Fruit fly (Drosophila melanogaster) whole organism, prepupa: Measurements from ENCODE around the gene CG32032.

ENCODE experiments used
- Blimp-1 ChIP-seq: fragments of 200-800 bp; sonication (Bioruptor generic); optimal IDR thresholded peaks from 3 replicates; lab custom pipeline; 2017; ENCODE audit warnings: missing biosample characterization, missing genetic modification characterization, mild to moderate bottlenecking, moderate library complexity, missing genetic modification reagents
- CG10631 ChIP-seq: fragments of 200-800 bp; sonication (Bioruptor generic); optimal IDR thresholded peaks from 2 replicates; lab custom pipeline; 2016; ENCODE audit warnings: missing biosample characterization, missing genetic modification characterization
- CG10669 ChIP-seq: fragments of 200-800 bp; sonication (Bioruptor generic); optimal IDR thresholded peaks from 3 replicates; lab custom pipeline; 2018; ENCODE audit warnings: missing biosample characterization, mild to moderate bottlenecking, missing genetic modification characterization, moderate library complexity
- CG11294 ChIP-seq: fragments of 200-800 bp; sonication (Bioruptor generic); IDR thresholded peaks from 2 replicates; pipeline ENCODE4 v1.3.6; 2022; ENCODE audit warnings: missing biosample characterization, missing genetic modification characterization
- CG11762 ChIP-seq: fragments of 200-800 bp; sonication (Bioruptor generic); optimal IDR thresholded peaks from 3 replicates; lab custom pipeline; 2016; ENCODE audit warnings: missing biosample characterization, missing genetic modification characterization; ENCODE audit not compliant: insufficient read depth
- CG15336 ChIP-seq: fragments of 200-800 bp; sonication (Bioruptor generic); IDR thresholded peaks from 2 replicates; pipeline ENCODE4 v1.3.6; 2022; ENCODE audit warnings: missing biosample characterization, missing genetic modification characterization
- CG1621 ChIP-seq: fragments of 200-800 bp; sonication (Bioruptor generic); optimal IDR thresholded peaks from 3 replicates; lab custom pipeline; 2018; ENCODE audit warnings: missing biosample characterization, mild to moderate bottlenecking, missing genetic modification characterization
- CG16779 ChIP-seq: fragments of 200-800 bp; sonication (Bioruptor generic); optimal IDR thresholded peaks from 3 replicates; lab custom pipeline; 2017; ENCODE audit warnings: missing biosample characterization, mild to moderate bottlenecking, missing genetic modification characterization
- CG3032 ChIP-seq: fragments of 200-800 bp; optimal IDR thresholded peaks from 2 replicates; lab custom pipeline; 2019; ENCODE audit warnings: missing biosample characterization, mild to moderate bottlenecking, missing genetic modification characterization, moderate library complexity
- CG31627 ChIP-seq: fragments of 200-800 bp; sonication (Bioruptor generic); optimal IDR thresholded peaks from 3 replicates; lab custom pipeline; 2016; ENCODE audit warnings: missing biosample characterization, missing genetic modification characterization
- CG32006 ChIP-seq: fragments of 200-800 bp; sonication (Bioruptor generic); optimal IDR thresholded peaks from 3 replicates; lab custom pipeline; 2017; ENCODE audit warnings: missing biosample characterization, mild to moderate bottlenecking, missing genetic modification characterization
- CG34406 ChIP-seq: fragments of 200-800 bp; sonication (Bioruptor generic); optimal IDR thresholded peaks from 3 replicates; lab custom pipeline; 2016; ENCODE audit warnings: missing biosample characterization, missing genetic modification characterization
- CG4318 ChIP-seq: fragments of 200-800 bp; sonication (Bioruptor generic); optimal IDR thresholded peaks from 3 replicates; lab custom pipeline; 2017; ENCODE audit warnings: missing biosample characterization, mild to moderate bottlenecking, missing genetic modification characterization
- CG6163 ChIP-seq: fragments of 200-800 bp; sonication (Bioruptor generic); IDR thresholded peaks from 3 replicates; pipeline ENCODE4 v1.3.6; 2022; ENCODE audit warnings: missing biosample characterization, missing genetic modification characterization
- CG6276 ChIP-seq: fragments of 200-800 bp; sonication (Bioruptor generic); optimal IDR thresholded peaks from 2 replicates; lab custom pipeline; 2017; ENCODE audit warnings: missing biosample characterization, mild to moderate bottlenecking, missing genetic modification characterization
- CG6792 ChIP-seq: fragments of 200-800 bp; sonication (Bioruptor generic); optimal IDR thresholded peaks from 3 replicates; lab custom pipeline; 2016; ENCODE audit warnings: missing biosample characterization, missing genetic modification characterization
- CG6808 ChIP-seq: fragments of 200-800 bp; sonication (Bioruptor generic); optimal IDR thresholded peaks from 3 replicates; lab custom pipeline; 2017; ENCODE audit warnings: missing biosample characterization, missing genetic modification characterization, mild to moderate bottlenecking, moderate library complexity, missing genetic modification reagents
- CG6854 ChIP-seq: fragments of 200-800 bp; sonication (Bioruptor generic); optimal IDR thresholded peaks from 2 replicates; lab custom pipeline; 2017; ENCODE audit warnings: missing biosample characterization, mild to moderate bottlenecking, missing genetic modification characterization
- CG7368 ChIP-seq: fragments of 200-800 bp; sonication (Bioruptor generic); optimal IDR thresholded peaks from 3 replicates; lab custom pipeline; 2016; ENCODE audit warnings: missing biosample characterization, missing genetic modification characterization
- CG8119 ChIP-seq: fragments of 200-800 bp; sonication (Bioruptor generic); IDR thresholded peaks from 3 replicates; pipeline ENCODE4 v1.3.6; 2022; ENCODE audit warnings: missing biosample characterization, missing genetic modification characterization
- CG8319 ChIP-seq: fragments of 200-800 bp; sonication (Bioruptor generic); optimal IDR thresholded peaks from 3 replicates; lab custom pipeline; 2016; ENCODE audit warnings: missing biosample characterization, missing genetic modification characterization
- Eip75B ChIP-seq: fragments of 200-800 bp; sonication (Bioruptor generic); optimal IDR thresholded peaks from 3 replicates; lab custom pipeline; 2016; ENCODE audit warnings: missing biosample characterization, missing genetic modification characterization
- Eip78C ChIP-seq: fragments of 200-800 bp; sonication (Bioruptor generic); peaks from one replicate; lab custom pipeline; 2016; ENCODE audit warnings: missing biosample characterization, missing genetic modification characterization
- Eip93F ChIP-seq: fragments of 200-800 bp; sonication (Bioruptor generic); optimal IDR thresholded peaks from 2 replicates; lab custom pipeline; 2016; ENCODE audit warnings: missing biosample characterization, mild to moderate bottlenecking, missing genetic modification characterization
- Ets21C ChIP-seq: fragments of 200-800 bp; sonication (Bioruptor generic); optimal IDR thresholded peaks from 3 replicates; lab custom pipeline; 2016; ENCODE audit warnings: missing biosample characterization, missing genetic modification characterization
- Ets96B ChIP-seq: fragments of 200-800 bp; optimal IDR thresholded peaks from 2 replicates; lab custom pipeline; 2019; ENCODE audit warnings: missing biosample characterization, mild to moderate bottlenecking, missing genetic modification characterization, moderate library complexity
- Gug ChIP-seq: fragments of 200-800 bp; sonication (Bioruptor generic); IDR thresholded peaks from 2 replicates; pipeline ENCODE4 v1.3.6; 2022; ENCODE audit warnings: missing biosample characterization, missing genetic modification characterization
- Hr39 ChIP-seq: fragments of 200-800 bp; sonication (Bioruptor generic); optimal IDR thresholded peaks from 2 replicates; lab custom pipeline; 2016; ENCODE audit warnings: missing biosample characterization, missing genetic modification characterization
- Hr4 ChIP-seq: fragments of 200-800 bp; sonication (Bioruptor generic); optimal IDR thresholded peaks from 3 replicates; lab custom pipeline; 2016; ENCODE audit warnings: missing biosample characterization, missing genetic modification characterization
- Lpt ChIP-seq: fragments of 200-800 bp; sonication (Bioruptor generic); optimal IDR thresholded peaks from 3 replicates; lab custom pipeline; 2016; ENCODE audit warnings: missing biosample characterization, missing genetic modification characterization
- Met ChIP-seq: fragments of 200-800 bp; sonication (Bioruptor generic); optimal IDR thresholded peaks from 3 replicates; lab custom pipeline; 2016; ENCODE audit warnings: missing biosample characterization, missing genetic modification characterization
- OdsH ChIP-seq: fragments of 200-800 bp; sonication (Bioruptor generic); optimal IDR thresholded peaks from 3 replicates; lab custom pipeline; 2016; ENCODE audit warnings: missing biosample characterization, missing genetic modification characterization
- Smox ChIP-seq: fragments of 200-800 bp; sonication (Bioruptor generic); optimal IDR thresholded peaks from 3 replicates; lab custom pipeline; 2016; ENCODE audit warnings: missing biosample characterization, missing genetic modification characterization
- Sox14 ChIP-seq: fragments of 200-800 bp; sonication (Bioruptor generic); optimal IDR thresholded peaks from 3 replicates; lab custom pipeline; 2016; ENCODE audit warnings: missing biosample characterization, missing genetic modification characterization
- Sox15 ChIP-seq: fragments of 200-800 bp; sonication (Bioruptor generic); optimal IDR thresholded peaks from 3 replicates; lab custom pipeline; 2016; ENCODE audit warnings: missing biosample characterization, missing genetic modification characterization
- acj6 ChIP-seq: fragments of 200-800 bp; sonication (Bioruptor generic); optimal IDR thresholded peaks from 3 replicates; lab custom pipeline; 2016; ENCODE audit warnings: missing biosample characterization, missing genetic modification characterization
- dac ChIP-seq: fragments of 200-800 bp; sonication (Bioruptor generic); optimal IDR thresholded peaks from 2 replicates; lab custom pipeline; 2017; ENCODE audit warnings: missing biosample characterization, mild to moderate bottlenecking, missing genetic modification characterization
- dsx ChIP-seq: fragments of 200-800 bp; optimal IDR thresholded peaks from 3 replicates; lab custom pipeline; 2019; ENCODE audit warnings: missing biosample characterization, mild to moderate bottlenecking, missing genetic modification characterization, moderate library complexity; ENCODE audit not compliant: poor library complexity, severe bottlenecking
- eg ChIP-seq: fragments of 200-800 bp; sonication (Bioruptor generic); IDR thresholded peaks from 3 replicates; pipeline ENCODE4 v1.3.6; 2022; ENCODE audit warnings: missing biosample characterization, missing genetic modification characterization
- esn ChIP-seq: fragments of 200-800 bp; sonication (Bioruptor generic); optimal IDR thresholded peaks from 2 replicates; lab custom pipeline; 2016; ENCODE audit warnings: missing biosample characterization, mild to moderate bottlenecking, missing genetic modification characterization, moderate library complexity
- fd59A ChIP-seq: fragments of 200-800 bp; sonication (Bioruptor generic); optimal IDR thresholded peaks from 2 replicates; lab custom pipeline; 2017; ENCODE audit warnings: missing biosample characterization, mild to moderate bottlenecking, missing genetic modification characterization, missing genetic modification reagents
- fd85E ChIP-seq: fragments of 200-800 bp; sonication (Bioruptor generic); optimal IDR thresholded peaks from 3 replicates; lab custom pipeline; 2016; ENCODE audit warnings: missing biosample characterization, missing genetic modification characterization
- fkh ChIP-seq: fragments of 200-800 bp; sonication (Bioruptor generic); optimal IDR thresholded peaks from 3 replicates; lab custom pipeline; 2017; ENCODE audit warnings: missing biosample characterization, mild to moderate bottlenecking, missing genetic modification characterization, moderate library complexity
- lz ChIP-seq: fragments of 200-800 bp; sonication (Bioruptor generic); optimal IDR thresholded peaks from 3 replicates; lab custom pipeline; 2016; ENCODE audit warnings: missing biosample characterization, missing genetic modification characterization
- net ChIP-seq: fragments of 200-800 bp; sonication (Bioruptor generic); optimal IDR thresholded peaks from 3 replicates; lab custom pipeline; 2016; ENCODE audit warnings: missing biosample characterization, missing genetic modification characterization
- salr ChIP-seq, 2 experiments: fragments of 200-800 bp; sonication (Bioruptor generic); optimal IDR thresholded peaks; 3 replicates each; lab custom pipeline; 2016 to 2018; ENCODE audit warnings: missing biosample characterization in 2 of 2, missing genetic modification characterization in 2 of 2, mild to moderate bottlenecking in 1 of 2
- ss ChIP-seq, 2 experiments: fragments of 200-800 bp; sonication (Bioruptor generic); optimal IDR thresholded peaks; 2 replicates in 1 of 2; 3 replicates in 1 of 2; lab custom pipeline; 2017 to 2018; ENCODE audit warnings: mild to moderate bottlenecking in 2 of 2, missing biosample characterization in 2 of 2, missing genetic modification characterization in 2 of 2, moderate library complexity in 1 of 2
- svp ChIP-seq: fragments of 200-800 bp; sonication (Bioruptor generic); peaks from one replicate; lab custom pipeline; 2016; ENCODE audit warnings: missing biosample characterization, missing genetic modification characterization
- topi ChIP-seq: fragments of 200-800 bp; sonication (Bioruptor generic); optimal IDR thresholded peaks from 3 replicates; lab custom pipeline; 2016; ENCODE audit warnings: missing biosample characterization, missing genetic modification characterization
- vri ChIP-seq: fragments of 200-800 bp; sonication (Bioruptor generic); optimal IDR thresholded peaks from 3 replicates; lab custom pipeline; 2016; ENCODE audit warnings: missing biosample characterization, mild to moderate bottlenecking, missing genetic modification characterization

CG32032 gene

dm6 chr3L:9126888-9127689, 34.2 kb downstream of the CG32032 start:
- TF ChIP-seq CG10669 (GFP tag; lab: Kevin White, UChicago), result peak; percentile 16
- TF ChIP-seq Smox (GFP tag; lab: Kevin White, UChicago), result no peak
- TF ChIP-seq svp (GFP tag; lab: Kevin White, UChicago), result peak; percentile 67
- TF ChIP-seq CG6808, result no peak
- TF ChIP-seq CG6854 (GFP tag; lab: Kevin White, UChicago), result no peak
- TF ChIP-seq Eip78C (GFP tag; lab: Kevin White, UChicago), result peak; percentile 70
- TF ChIP-seq net (GFP tag; lab: Kevin White, UChicago), result no peak
- TF ChIP-seq vri (GFP tag; lab: Kevin White, UChicago), result no peak
- peak; percentile 33 for TF ChIP-seq Ets96B (tag; lab: Kevin White, UChicago)
- peak; percentile 17 for TF ChIP-seq topi (GFP tag; lab: Kevin White, UChicago)
- peak; percentile 54; the same call in 1 of the 3 replicates for TF ChIP-seq eg
- no peak for TF ChIP-seq Eip93F (GFP tag; lab: Kevin White, UChicago)
- no peak for TF ChIP-seq CG7368
- peak; percentile 11 for TF ChIP-seq Ets21C (GFP tag; lab: Kevin White, UChicago)
- peak; percentile 36; the same call in 1 of the 3 replicates for TF ChIP-seq CG8119 (GFP tag; lab: Robert Waterston, UW)
- peak; percentile 18 for TF ChIP-seq CG16779 (tag; lab: Kevin White, UChicago)
- TF ChIP-seq CG1621, result no peak
- peak; percentile 76 for TF ChIP-seq CG32006 (GFP tag; lab: Kevin White, UChicago)
- no peak for TF ChIP-seq CG8319 (GFP tag; lab: Kevin White, UChicago)
- peak in 1 of 2 experiments; percentile 17 for TF ChIP-seq ss (GFP tag; optimal IDR thresholded peaks at IDR 0.05; lab: Kevin White, UChicago)
- no peak for TF ChIP-seq CG31627
- TF ChIP-seq CG15336 (GFP tag; lab: Robert Waterston, UW), result peak; percentile 23; the same call in 1 of the 2 replicates
- peak; percentile 11 for TF ChIP-seq CG6792 (GFP tag; lab: Kevin White, UChicago)
- TF ChIP-seq Eip75B (GFP tag; lab: Kevin White, UChicago), result peak; percentile 21
- TF ChIP-seq CG3032, result peak; percentile 43
- no peak for TF ChIP-seq fkh (GFP tag; lab: Kevin White, UChicago)
- no peak for TF ChIP-seq salr (GFP tag; optimal IDR thresholded peaks at IDR 0.05; lab: Kevin White, UChicago)
- TF ChIP-seq Lpt (GFP tag; lab: Kevin White, UChicago), result peak; percentile 3
- TF ChIP-seq CG4318 (GFP tag; lab: Kevin White, UChicago), result peak; percentile 54
- peak; percentile 50 for TF ChIP-seq CG6276
- no peak for TF ChIP-seq fd85E (GFP tag; lab: Kevin White, UChicago)
- peak; percentile 2 for TF ChIP-seq Hr39 (GFP tag; lab: Kevin White, UChicago)
- TF ChIP-seq Hr4 (GFP tag; lab: Kevin White, UChicago), result peak; percentile 65
- TF ChIP-seq Sox15 (GFP tag; lab: Kevin White, UChicago), result no peak
- peak; percentile 33 for TF ChIP-seq acj6 (GFP tag; lab: Kevin White, UChicago)
- no peak for TF ChIP-seq fd59A (GFP tag; lab: Kevin White, UChicago)
- peak; percentile 11 for TF ChIP-seq Sox14 (GFP tag; lab: Kevin White, UChicago)
- TF ChIP-seq esn (GFP tag; lab: Kevin White, UChicago), result peak; percentile 14
- no peak for TF ChIP-seq Gug (GFP tag; lab: Robert Waterston, UW)
- peak; percentile 19 for TF ChIP-seq OdsH (GFP tag; lab: Kevin White, UChicago)
- peak; percentile 26 for TF ChIP-seq dac (GFP tag; lab: Kevin White, UChicago)
- no peak for TF ChIP-seq CG34406 (GFP tag; lab: Kevin White, UChicago)
- TF ChIP-seq Met (GFP tag; lab: Kevin White, UChicago), result no peak
- TF ChIP-seq dsx, result peak; percentile 27
- TF ChIP-seq lz (GFP tag; lab: Kevin White, UChicago), result no peak
- peak; percentile 39 for TF ChIP-seq CG10631 (GFP tag; lab: Kevin White, UChicago)
- peak; percentile 51; the same call in 1 of the 3 replicates for TF ChIP-seq CG6163 (GFP tag; lab: Robert Waterston, UW)
- no peak for TF ChIP-seq CG11762
- no peak for TF ChIP-seq Blimp-1 (GFP tag; lab: Kevin White, UChicago)
- TF ChIP-seq CG11294 (GFP tag; lab: Robert Waterston, UW), result no peak
